Worm (Caenorhabditis elegans): ENCODE data around the gene K06A9.1.

Gene K06A9.1

DNA sequence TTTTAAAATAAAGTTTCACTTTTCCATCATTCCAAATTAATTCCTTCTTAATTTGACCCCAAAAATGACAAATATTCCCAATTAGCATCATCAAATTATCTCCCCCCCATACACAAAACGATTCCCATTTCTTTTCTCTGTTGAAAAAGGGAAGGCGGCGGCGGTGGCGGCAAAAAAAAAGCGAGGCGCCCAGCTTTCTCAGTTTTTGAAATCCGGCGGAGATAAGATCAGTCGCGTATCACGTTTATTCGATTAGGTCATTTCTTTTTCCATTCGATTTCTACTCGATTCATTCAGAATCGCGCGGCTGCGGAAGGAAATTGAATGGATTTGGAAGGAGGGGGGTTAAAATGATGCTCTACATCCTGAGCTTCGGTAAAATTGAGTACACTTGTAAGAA, 36.7 kb downstream of the K06A9.1 start:
- TF ChIP-seq ceh-36 (tag; optimal IDR thresholded peaks at IDR 0.05) (no peak), pes-1 (GFP tag; IDR thresholded peaks at IDR 0.05) (no peak), flt-1 (GFP tag; IDR thresholded peaks at IDR 0.05) (no peak), hmbx-1 (tag; optimal IDR thresholded peaks at IDR 0.05) (no peak), hnd-1 (tag; optimal IDR thresholded peaks at IDR 0.05) (no peak), tra-4 (tag; optimal IDR thresholded peaks at IDR 0.05) (no peak), ets-7 (tag; optimal IDR thresholded peaks at IDR 0.05) (no peak), ama-1 (optimal IDR thresholded peaks at IDR 0.05) (no peak), scrt-1 (GFP tag; IDR thresholded peaks at IDR 0.05) (no peak), tbx-37 (GFP tag; conservative IDR thresholded peaks at IDR 0.05) (no peak), ceh-13 (GFP tag; optimal IDR thresholded peaks at IDR 0.05) (no peak), aly-1 (tag; optimal IDR thresholded peaks at IDR 0.05) (no peak)

DNA sequence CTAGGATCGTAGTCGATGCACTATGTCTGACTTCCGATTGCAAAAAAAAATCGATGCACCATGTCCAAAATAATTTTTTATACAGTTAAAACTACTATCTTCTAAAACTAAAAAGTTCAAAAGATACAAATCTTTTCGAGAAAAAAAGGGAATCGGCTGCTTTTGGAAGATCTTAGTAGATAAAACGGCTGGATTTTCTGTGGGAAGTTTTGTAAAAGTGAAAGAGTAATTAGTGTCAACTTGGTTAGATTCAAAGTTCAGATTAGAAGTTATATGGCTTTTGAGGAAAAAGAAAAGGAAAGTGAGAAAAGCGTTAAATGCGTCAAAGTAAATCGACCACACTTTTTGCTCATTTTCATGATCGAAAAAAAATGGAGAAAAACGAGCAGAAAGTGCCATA, 39.8 kb downstream of the K06A9.1 start:
- TF ChIP-seq aly-1 (tag; optimal IDR thresholded peaks at IDR 0.05): no peak
- no peak for TF ChIP-seq ets-7 (tag; optimal IDR thresholded peaks at IDR 0.05)
- TF ChIP-seq tbx-37 (GFP tag; conservative IDR thresholded peaks at IDR 0.05): no peak
- no peak for TF ChIP-seq hnd-1 (tag; optimal IDR thresholded peaks at IDR 0.05)
- no peak for TF ChIP-seq ama-1 (optimal IDR thresholded peaks at IDR 0.05)
- no peak for TF ChIP-seq tra-4 (tag; optimal IDR thresholded peaks at IDR 0.05)
- TF ChIP-seq B0310.2 (tag; optimal IDR thresholded peaks at IDR 0.05): no peak
- no peak for TF ChIP-seq scrt-1 (GFP tag; IDR thresholded peaks at IDR 0.05)
- no peak for TF ChIP-seq hmbx-1 (tag; optimal IDR thresholded peaks at IDR 0.05)
- no peak for TF ChIP-seq pes-1 (GFP tag; IDR thresholded peaks at IDR 0.05)
- no peak for TF ChIP-seq ceh-36 (tag; optimal IDR thresholded peaks at IDR 0.05)
- no peak for TF ChIP-seq sea-1 (GFP tag; conservative IDR thresholded peaks at IDR 0.05)
- no peak for TF ChIP-seq tbx-11 (GFP tag; IDR thresholded peaks at IDR 0.05)
- TF ChIP-seq flt-1 (GFP tag; IDR thresholded peaks at IDR 0.05): no peak
- no peak for TF ChIP-seq F13C5.2 (tag; optimal IDR thresholded peaks at IDR 0.05)
- no peak for TF ChIP-seq hmg-4 (GFP tag; optimal IDR thresholded peaks at IDR 0.05)

DNA sequence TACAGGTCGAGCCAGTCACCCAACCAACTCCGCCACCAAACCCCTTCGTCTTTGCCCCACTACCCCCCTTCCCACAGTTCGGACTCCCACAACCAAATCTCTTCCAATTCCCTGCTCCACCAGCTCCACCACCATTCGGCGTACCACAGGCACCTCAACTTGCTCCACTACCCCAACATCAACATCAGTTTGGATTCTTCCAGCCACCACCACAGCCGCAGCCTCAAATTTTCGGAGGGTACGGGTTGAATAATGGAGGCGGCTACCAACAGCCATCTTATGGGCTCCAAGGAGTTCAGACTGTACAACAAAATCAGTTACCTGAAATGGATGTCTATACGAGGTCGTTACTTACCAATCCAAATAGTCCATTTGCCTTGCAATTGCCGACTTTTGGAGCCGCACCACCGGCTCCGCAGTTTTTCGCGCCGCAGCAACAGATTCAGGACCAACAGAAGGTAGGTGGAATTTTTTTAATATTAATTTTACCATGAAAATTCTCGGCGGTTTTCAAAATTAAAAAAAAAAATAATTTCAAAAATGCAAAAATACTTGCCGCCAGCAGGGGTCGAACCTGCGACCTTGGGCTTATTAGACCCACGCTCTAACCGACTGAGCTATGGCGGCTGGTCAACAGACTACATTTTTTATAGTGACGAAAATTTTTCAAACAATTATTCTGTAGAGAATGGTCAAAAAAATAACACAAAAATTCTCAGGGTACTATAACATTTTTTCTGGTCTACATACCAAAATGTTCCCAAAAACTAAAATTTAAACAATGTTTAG, 42.0 kb downstream of the K06A9.1 start:
- TF ChIP-seq ama-1 (optimal IDR thresholded peaks at IDR 0.05) (no peak), ceh-13 (GFP tag; optimal IDR thresholded peaks at IDR 0.05) (no peak)

DNA sequence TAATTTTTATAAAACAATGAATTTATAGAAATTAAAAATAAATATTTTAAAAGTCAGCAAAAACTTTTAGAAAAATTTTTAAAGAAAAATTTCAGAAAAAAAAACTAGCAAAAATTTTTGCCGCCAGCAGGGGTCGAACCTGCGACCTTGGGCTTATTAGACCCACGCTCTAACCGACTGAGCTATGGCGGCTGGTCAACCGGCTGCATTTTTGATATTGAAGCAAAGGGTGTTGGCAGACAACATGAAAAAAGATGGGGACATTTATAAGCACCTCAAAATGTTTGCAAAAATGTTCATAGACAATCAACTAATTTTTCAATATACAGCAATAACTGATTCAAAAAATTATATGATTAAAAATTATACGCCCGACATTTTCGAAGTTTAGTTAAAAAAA, 42.7 kb downstream of the K06A9.1 start:
- TF ChIP-seq pes-1 (GFP tag; IDR thresholded peaks at IDR 0.05) (peak; percentile 48; the same call in 1 of the 2 replicates), flt-1 (GFP tag; IDR thresholded peaks at IDR 0.05) (no peak)

DNA sequence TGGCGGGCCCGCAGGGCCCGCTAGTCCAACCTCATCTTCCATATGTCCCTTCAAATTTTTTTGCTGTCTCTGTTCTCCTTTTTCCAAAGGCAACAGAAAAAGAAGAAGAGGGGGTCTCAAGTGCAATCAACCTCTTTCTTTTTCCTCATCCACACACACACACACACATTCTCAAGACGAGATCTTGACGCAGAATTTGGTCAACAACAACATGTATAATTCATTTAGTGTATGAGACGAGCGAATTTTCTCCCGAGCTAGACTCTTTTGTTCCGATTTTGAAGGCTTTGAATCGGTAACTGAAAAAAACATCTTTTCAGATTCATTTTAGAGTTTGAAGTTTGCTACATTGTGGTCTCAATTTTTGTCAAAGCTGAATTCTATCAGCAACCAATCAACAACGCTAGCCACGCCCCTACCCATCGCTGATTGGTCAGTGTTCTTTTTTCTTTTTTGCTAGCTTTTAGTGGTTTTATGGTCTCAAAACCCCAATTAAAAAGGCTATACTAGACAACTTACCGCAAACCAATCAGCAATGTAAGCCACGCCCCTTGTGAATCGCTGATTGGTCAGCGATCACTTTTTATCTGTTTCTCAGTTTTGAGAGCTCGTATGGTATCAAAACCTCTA, 50.9 kb downstream of the K06A9.1 start:
- no peak for TF ChIP-seq ama-1 (optimal IDR thresholded peaks at IDR 0.05)
- no peak for TF ChIP-seq hnd-1 (tag; optimal IDR thresholded peaks at IDR 0.05)
- no peak for TF ChIP-seq tra-4 (tag; optimal IDR thresholded peaks at IDR 0.05)
- no peak for TF ChIP-seq tbx-37 (GFP tag; conservative IDR thresholded peaks at IDR 0.05)
- TF ChIP-seq ceh-13 (GFP tag; optimal IDR thresholded peaks at IDR 0.05): no peak
- TF ChIP-seq flt-1 (GFP tag; IDR thresholded peaks at IDR 0.05): no peak
- no peak for TF ChIP-seq scrt-1 (GFP tag; IDR thresholded peaks at IDR 0.05)
- TF ChIP-seq F13C5.2 (tag; optimal IDR thresholded peaks at IDR 0.05): no peak
- no peak for TF ChIP-seq aly-1 (tag; optimal IDR thresholded peaks at IDR 0.05)
- no peak for TF ChIP-seq hmbx-1 (tag; optimal IDR thresholded peaks at IDR 0.05)
- TF ChIP-seq ceh-36 (tag; optimal IDR thresholded peaks at IDR 0.05): no peak
- no peak for TF ChIP-seq tbx-11 (GFP tag; IDR thresholded peaks at IDR 0.05)
- no peak for TF ChIP-seq pes-1 (GFP tag; IDR thresholded peaks at IDR 0.05)
- TF ChIP-seq sea-1 (GFP tag; conservative IDR thresholded peaks at IDR 0.05): no peak
- TF ChIP-seq B0310.2 (tag; optimal IDR thresholded peaks at IDR 0.05): no peak
- TF ChIP-seq hmg-4 (GFP tag; optimal IDR thresholded peaks at IDR 0.05): no peak
- no peak for TF ChIP-seq ets-7 (tag; optimal IDR thresholded peaks at IDR 0.05)

DNA sequence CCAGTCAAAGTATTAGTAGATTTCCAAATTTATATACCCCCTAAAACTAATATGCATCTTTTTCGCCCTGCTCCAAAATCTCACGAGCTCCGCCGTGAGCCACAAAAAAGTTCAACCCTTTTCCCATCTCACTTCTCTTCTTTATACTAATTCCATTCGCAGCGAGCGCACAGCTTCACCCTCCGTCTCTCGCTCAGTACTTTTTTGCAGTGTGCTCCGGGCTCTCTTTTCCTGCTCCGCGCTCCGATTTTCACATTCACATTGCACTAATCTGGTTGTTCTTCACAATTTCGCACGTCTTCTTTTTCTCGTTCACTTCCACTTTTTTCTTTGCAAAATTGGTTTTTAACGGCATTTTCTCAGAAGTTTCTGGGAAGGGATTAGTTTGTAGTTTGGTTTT, 52.0 kb downstream of the K06A9.1 start:
- TF ChIP-seq tra-4 (tag; optimal IDR thresholded peaks at IDR 0.05): no peak
- no peak for TF ChIP-seq ceh-36 (tag; optimal IDR thresholded peaks at IDR 0.05)
- TF ChIP-seq sea-1 (GFP tag; conservative IDR thresholded peaks at IDR 0.05): no peak
- no peak for TF ChIP-seq tbx-37 (GFP tag; conservative IDR thresholded peaks at IDR 0.05)
- no peak for TF ChIP-seq scrt-1 (GFP tag; IDR thresholded peaks at IDR 0.05)
- TF ChIP-seq B0310.2 (tag; optimal IDR thresholded peaks at IDR 0.05): no peak
- TF ChIP-seq ama-1 (optimal IDR thresholded peaks at IDR 0.05): no peak
- TF ChIP-seq ets-7 (tag; optimal IDR thresholded peaks at IDR 0.05): no peak
- TF ChIP-seq F13C5.2 (tag; optimal IDR thresholded peaks at IDR 0.05): no peak
- TF ChIP-seq tbx-11 (GFP tag; IDR thresholded peaks at IDR 0.05): no peak
- no peak for TF ChIP-seq flt-1 (GFP tag; IDR thresholded peaks at IDR 0.05)
- no peak for TF ChIP-seq ceh-13 (GFP tag; optimal IDR thresholded peaks at IDR 0.05)
- TF ChIP-seq aly-1 (tag; optimal IDR thresholded peaks at IDR 0.05): no peak
- no peak for TF ChIP-seq pes-1 (GFP tag; IDR thresholded peaks at IDR 0.05)
- no peak for TF ChIP-seq hnd-1 (tag; optimal IDR thresholded peaks at IDR 0.05)
- TF ChIP-seq hmg-4 (GFP tag; optimal IDR thresholded peaks at IDR 0.05): no peak
- TF ChIP-seq hmbx-1 (tag; optimal IDR thresholded peaks at IDR 0.05): no peak

DNA sequence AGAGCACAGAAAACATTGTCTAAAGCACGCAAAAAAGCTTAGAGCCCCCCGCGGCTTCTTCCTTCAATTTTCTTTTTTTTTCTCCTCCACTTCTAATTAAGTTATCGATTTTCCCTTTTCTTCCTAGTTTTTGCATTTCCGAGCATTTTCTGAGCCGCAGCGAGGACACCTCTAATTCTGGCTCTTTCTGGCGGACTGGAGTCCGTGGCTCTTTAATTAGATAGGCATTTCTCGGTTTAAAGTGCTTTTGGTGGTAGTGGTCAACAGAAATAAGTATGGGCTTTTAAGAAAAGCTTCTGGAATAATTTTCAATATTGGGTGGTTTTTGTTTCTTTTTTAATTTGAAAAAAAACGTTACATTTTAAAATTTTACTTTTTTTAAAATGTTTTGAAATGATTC, 54.3 kb downstream of the K06A9.1 start:
- TF ChIP-seq ets-7 (tag; optimal IDR thresholded peaks at IDR 0.05) (no peak), hnd-1 (tag; optimal IDR thresholded peaks at IDR 0.05) (no peak)

DNA sequence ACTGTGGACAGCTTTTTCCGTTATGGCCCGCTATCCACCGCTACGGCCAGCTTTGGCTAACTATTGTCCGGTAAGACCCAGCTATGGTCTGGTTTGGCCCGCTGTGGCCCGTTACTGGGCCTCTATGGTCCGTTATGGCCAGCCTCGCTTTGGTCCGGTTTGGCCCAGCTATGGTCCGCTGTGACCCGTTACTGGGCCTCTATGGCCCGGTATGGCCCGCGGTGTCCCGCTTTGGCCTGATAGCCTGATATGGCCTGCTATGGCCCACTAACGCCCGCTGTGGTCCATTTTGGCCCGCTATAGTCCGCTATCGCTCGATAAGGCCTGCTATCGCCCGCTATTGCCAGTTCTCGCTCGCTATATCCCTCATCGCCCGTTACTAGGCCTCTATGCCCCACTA, 55.2 kb downstream of the K06A9.1 start:
- peak; percentile 10 for TF ChIP-seq hmg-4 (GFP tag; optimal IDR thresholded peaks at IDR 0.05)
- peak; percentile 2 for TF ChIP-seq aly-1 (tag; optimal IDR thresholded peaks at IDR 0.05)
- no peak for TF ChIP-seq tra-4 (tag; optimal IDR thresholded peaks at IDR 0.05)
- no peak for TF ChIP-seq flt-1 (GFP tag; IDR thresholded peaks at IDR 0.05)
